Worm (Caenorhabditis elegans): ENCODE results near the gene F09F9.3.

Gene F09F9.3

ce11 chrX:4120935-4121334 is at the start of gene F09F9.3:
TSS of gene F09F9.3 (minus strand) at chrX:4121035.
- TF ChIP-seq aptf-3 (GFP tag; IDR thresholded peaks at IDR 0.05): no peak
- TF ChIP-seq F55B11.4 (tag; optimal IDR thresholded peaks at IDR 0.05; ENCODE audit: borderline replicate concordance, insufficient read depth): no peak
- TF ChIP-seq snpc-1.1 (tag; optimal IDR thresholded peaks at IDR 0.05; ENCODE audit: insufficient read depth): no peak

- no peak for TF ChIP-seq athp-1 (tag; optimal IDR thresholded peaks at IDR 0.05)
- TF ChIP-seq ceh-79 (tag; optimal IDR thresholded peaks at IDR 0.05): no peak
- no peak for TF ChIP-seq egl-18 (GFP tag; IDR thresholded peaks at IDR 0.05)
- TF ChIP-seq madf-3 (GFP tag; IDR thresholded peaks at IDR 0.05): no peak
- TF ChIP-seq chd-7 (tag; optimal IDR thresholded peaks at IDR 0.05): no peak
- no peak for TF ChIP-seq attf-5 (GFP tag; optimal IDR thresholded peaks at IDR 0.05)
- TF ChIP-seq madf-8 (GFP tag; conservative IDR thresholded peaks at IDR 0.05): no peak
- TF ChIP-seq F57C9.4 (tag; optimal IDR thresholded peaks at IDR 0.05): no peak
- TF ChIP-seq sdz-38 (tag; optimal IDR thresholded peaks at IDR 0.05): no peak
- no peak for TF ChIP-seq ZK185.1 (tag; optimal IDR thresholded peaks at IDR 0.05; ENCODE audit: poor library complexity, severe bottlenecking)
- TF ChIP-seq C17E4.6 (GFP tag; IDR thresholded peaks at IDR 0.05): no peak
These were observed 46.3 kb upstream of the F09F9.3 start, which contains the start of gene ZK470.14 for ce11 chrX:4167150-4167549. TSS of gene ZK470.14 (plus strand) at chrX:4167450.

- no peak for TF ChIP-seq zfh-2 (GFP tag; conservative IDR thresholded peaks at IDR 0.05)
- TF ChIP-seq aptf-3 (GFP tag; IDR thresholded peaks at IDR 0.05): no peak
- TF ChIP-seq F10E7.11 (tag; optimal IDR thresholded peaks at IDR 0.05): no peak
- no peak for TF ChIP-seq pha-4 (tag; optimal IDR thresholded peaks at IDR 0.05)
- TF ChIP-seq K12H6.12 (tag; optimal IDR thresholded peaks at IDR 0.05): no peak
- TF ChIP-seq nfyb-1 (GFP tag; IDR thresholded peaks at IDR 0.05): no peak
- no peak for TF ChIP-seq nfya-1 (tag; optimal IDR thresholded peaks at IDR 0.05; ENCODE audit: borderline replicate concordance, insufficient read depth)
- TF ChIP-seq lin-35 (GFP tag; optimal IDR thresholded peaks at IDR 0.05): no peak
- TF ChIP-seq C06A6.2 (GFP tag; conservative IDR thresholded peaks at IDR 0.05): no peak
These were observed 42.6 kb upstream of the F09F9.3 start, which contains the start of gene ZK470.1 for ce11 chrX:4163391-4163790. TSS of gene ZK470.1 (plus strand) at chrX:4163691.

ce11 chrX:4161938-4162337 is 41.1 kb upstream of the F09F9.3 start:
- no peak for TF ChIP-seq C06A6.2 (GFP tag; conservative IDR thresholded peaks at IDR 0.05)

- TF ChIP-seq ztf-3 (GFP tag; optimal IDR thresholded peaks at IDR 0.05): no peak
- TF ChIP-seq C17E4.6 (GFP tag; IDR thresholded peaks at IDR 0.05): no peak
- TF ChIP-seq ceh-58 (GFP tag; IDR thresholded peaks at IDR 0.05): no peak
- TF ChIP-seq rcor-1 (GFP tag; IDR thresholded peaks at IDR 0.05): no peak
- TF ChIP-seq hmg-1.2 (GFP tag; IDR thresholded peaks at IDR 0.05): no peak
- TF ChIP-seq B0035.1 (tag; optimal IDR thresholded peaks at IDR 0.05): no peak
- TF ChIP-seq nhr-120 (GFP tag; IDR thresholded peaks at IDR 0.05): no peak
- TF ChIP-seq zfh-2 (GFP tag; conservative IDR thresholded peaks at IDR 0.05): no peak
- TF ChIP-seq cebp-2 (GFP tag; IDR thresholded peaks at IDR 0.05): no peak
- no peak for TF ChIP-seq bed-2 (GFP tag; IDR thresholded peaks at IDR 0.05)
- TF ChIP-seq F33H1.4 (GFP tag; IDR thresholded peaks at IDR 0.05): no peak
These were observed 39.1 kb upstream of the F09F9.3 start for ce11 chrX:4159929-4160328.
